Fruit fly (Drosophila melanogaster) whole organism, embryonic: ENCODE measurements around the gene Tao.
A peak's percentile ranks its signal among the peaks of the same experiment; 100 is the strongest.

Source experiments
- Ada2b ChIP-seq: fragments of 200-800 bp; sonication (Bioruptor generic); IDR thresholded peaks from 2 replicates; pipeline ENCODE4 v1.3.6; 2022; ENCODE audit warnings: missing biosample characterization, missing genetic modification characterization
- Aef1 ChIP-seq: fragments of 200-800 bp; sonication (Bioruptor generic); IDR thresholded peaks from 3 replicates; pipeline ENCODE4 v1.3.6; 2022; ENCODE audit warnings: missing biosample characterization, missing genetic modification characterization
- BEAF-32 ChIP-seq: fragments of 200-800 bp; sonication (Bioruptor generic); optimal IDR thresholded peaks from 3 replicates; lab custom pipeline; 2017; ENCODE audit warnings: missing biosample characterization, missing genetic modification characterization, mild to moderate bottlenecking, moderate library complexity, missing genetic modification reagents
- Blimp-1 ChIP-seq: fragments of 200-800 bp; sonication (Bioruptor generic); optimal IDR thresholded peaks from 3 replicates; lab custom pipeline; 2018; ENCODE audit warnings: missing biosample characterization, missing genetic modification characterization, mild to moderate bottlenecking, moderate library complexity, missing genetic modification reagents
- Bteb2 ChIP-seq: fragments of 200-800 bp; sonication (Bioruptor generic); optimal IDR thresholded peaks from 2 replicates; lab custom pipeline; 2016; ENCODE audit warnings: missing biosample characterization, missing genetic modification characterization
- C15 ChIP-seq: fragments of 200-800 bp; sonication (Bioruptor generic); IDR thresholded peaks from 3 replicates; pipeline ENCODE4 v1.3.6; 2022; ENCODE audit warnings: missing biosample characterization, missing genetic modification characterization
- CG10267 ChIP-seq: fragments of 200-800 bp; sonication (Bioruptor generic); optimal IDR thresholded peaks from 2 replicates; lab custom pipeline; 2018; ENCODE audit warnings: missing biosample characterization, mild to moderate bottlenecking, missing genetic modification characterization, moderate library complexity
- CG10274 ChIP-seq: fragments of 200-800 bp; sonication (Bioruptor generic); optimal IDR thresholded peaks from 3 replicates; lab custom pipeline; 2017; ENCODE audit warnings: missing biosample characterization, mild to moderate bottlenecking, missing genetic modification characterization
- CG11085 ChIP-seq: fragments of 200-800 bp; sonication (Bioruptor generic); IDR thresholded peaks from 2 replicates; pipeline ENCODE4 v1.3.6; 2022; ENCODE audit warnings: missing biosample characterization, missing genetic modification characterization
- CG11093 ChIP-seq: fragments of 200-800 bp; sonication (Bioruptor generic); IDR thresholded peaks from 3 replicates; pipeline ENCODE4 v1.3.6; 2022; ENCODE audit warnings: missing biosample characterization, missing genetic modification characterization
- CG11560 ChIP-seq: fragments of 200-800 bp; sonication (Bioruptor generic); IDR thresholded peaks from 3 replicates; pipeline ENCODE4 v1.3.6; 2022; ENCODE audit warnings: missing biosample characterization, missing genetic modification characterization
- CG12104 ChIP-seq: fragments of 200-800 bp; sonication (Bioruptor generic); optimal IDR thresholded peaks from 3 replicates; lab custom pipeline; 2016; ENCODE audit warnings: missing biosample characterization, missing genetic modification characterization
- CG15269 ChIP-seq: fragments of 200-800 bp; sonication (Bioruptor generic); optimal IDR thresholded peaks from 2 replicates; lab custom pipeline; 2018; ENCODE audit warnings: missing biosample characterization, mild to moderate bottlenecking, missing genetic modification characterization, moderate library complexity
- CG17385 ChIP-seq: fragments of 200-800 bp; sonication (Bioruptor generic); optimal IDR thresholded peaks from 3 replicates; lab custom pipeline; 2018; ENCODE audit warnings: missing biosample characterization, mild to moderate bottlenecking, missing genetic modification characterization
- CG17568 ChIP-seq: fragments of 200-800 bp; sonication (Bioruptor generic); optimal IDR thresholded peaks from 2 replicates; lab custom pipeline; 2018; ENCODE audit warnings: missing biosample characterization, mild to moderate bottlenecking, missing genetic modification characterization, moderate library complexity
- CG18619 ChIP-seq: fragments of 200-800 bp; sonication (Bioruptor generic); optimal IDR thresholded peaks from 3 replicates; lab custom pipeline; 2017; ENCODE audit warnings: missing biosample characterization, mild to moderate bottlenecking, missing genetic modification characterization
- CG30403 ChIP-seq: fragments of 200-800 bp; sonication (Bioruptor generic); optimal IDR thresholded peaks from 3 replicates; lab custom pipeline; 2016; ENCODE audit warnings: missing biosample characterization, missing genetic modification characterization
- CG31441 ChIP-seq: fragments of 200-800 bp; sonication (Bioruptor generic); IDR thresholded peaks from 2 replicates; pipeline ENCODE4 v1.3.6; 2022; ENCODE audit warnings: missing biosample characterization, missing genetic modification characterization
- CG33557 ChIP-seq: fragments of 200-800 bp; sonication (Bioruptor generic); optimal IDR thresholded peaks from 2 replicates; lab custom pipeline; 2019; ENCODE audit warnings: missing biosample characterization, mild to moderate bottlenecking, missing genetic modification characterization, moderate library complexity
- CG34422 ChIP-seq: fragments of 200-800 bp; sonication (Bioruptor generic); IDR thresholded peaks from 3 replicates; pipeline ENCODE4 v1.3.6; 2022; ENCODE audit warnings: missing biosample characterization, missing genetic modification characterization
- CG3995 ChIP-seq: fragments of 200-800 bp; sonication (Bioruptor generic); optimal IDR thresholded peaks from 3 replicates; lab custom pipeline; 2016; ENCODE audit warnings: missing biosample characterization, missing genetic modification characterization
- CG43689 ChIP-seq: fragments of 200-800 bp; sonication (Bioruptor generic); IDR thresholded peaks from 2 replicates; pipeline ENCODE4 v1.3.6; 2022; ENCODE audit warnings: missing biosample characterization, missing genetic modification characterization
- CG6654 ChIP-seq: fragments of 200-800 bp; sonication (Bioruptor generic); optimal IDR thresholded peaks from 2 replicates; lab custom pipeline; 2017; ENCODE audit warnings: missing biosample characterization, mild to moderate bottlenecking, missing genetic modification characterization
- CG8359 ChIP-seq: fragments of 200-800 bp; sonication (Bioruptor generic); optimal IDR thresholded peaks from 2 replicates; lab custom pipeline; 2017; ENCODE audit warnings: missing biosample characterization, mild to moderate bottlenecking, missing genetic modification characterization, borderline replicate concordance
- CG8765 ChIP-seq: fragments of 200-800 bp; sonication (Bioruptor generic); IDR thresholded peaks from 2 replicates; pipeline ENCODE4 v1.3.6; 2022; ENCODE audit warnings: missing biosample characterization, missing genetic modification characterization
- CG9215 ChIP-seq: fragments of 200-800 bp; sonication (Bioruptor generic); IDR thresholded peaks from 2 replicates; pipeline ENCODE4 v1.3.6; 2022; ENCODE audit warnings: missing biosample characterization, missing genetic modification characterization
- CG9609 ChIP-seq: fragments of 200-800 bp; sonication (Bioruptor generic); optimal IDR thresholded peaks from 3 replicates; lab custom pipeline; 2016; ENCODE audit warnings: missing biosample characterization, missing genetic modification characterization
- CkIIα-i1 ChIP-seq: fragments of 200-800 bp; sonication (Bioruptor generic); IDR thresholded peaks from 2 replicates; pipeline ENCODE4 v1.3.6; 2022; ENCODE audit warnings: missing biosample characterization, missing genetic modification characterization
- H2.0 ChIP-seq: fragments of 200-800 bp; sonication (Bioruptor generic); IDR thresholded peaks from 2 replicates; pipeline ENCODE4 v1.3.6; 2022; ENCODE audit warnings: missing biosample characterization, missing genetic modification characterization
- Kr ChIP-seq: fragments of 200-800 bp; sonication (Bioruptor generic); optimal IDR thresholded peaks from 2 replicates; lab custom pipeline; 2017; ENCODE audit warnings: missing biosample characterization, mild to moderate bottlenecking, missing genetic modification characterization
- Lhr ChIP-seq: fragments of 200-800 bp; sonication (Bioruptor generic); optimal IDR thresholded peaks from 3 replicates; lab custom pipeline; 2017; ENCODE audit warnings: mild to moderate bottlenecking, missing biosample characterization, missing genetic modification reagents, missing genetic modification characterization
- MTF-1 ChIP-seq: fragments of 200-800 bp; sonication (Bioruptor generic); optimal IDR thresholded peaks from 2 replicates; lab custom pipeline; 2018; ENCODE audit warnings: missing biosample characterization, mild to moderate bottlenecking, missing genetic modification characterization, borderline replicate concordance
- Mes4 ChIP-seq: fragments of 200-800 bp; sonication (Bioruptor generic); optimal IDR thresholded peaks from 2 replicates; lab custom pipeline; 2016; ENCODE audit warnings: missing biosample characterization, missing genetic modification characterization
- Nf-YC ChIP-seq: fragments of 200-800 bp; optimal IDR thresholded peaks from 3 replicates; lab custom pipeline; 2019; ENCODE audit warnings: missing biosample characterization, mild to moderate bottlenecking, missing genetic modification characterization, moderate library complexity
- Opbp ChIP-seq: fragments of 200-800 bp; sonication (Bioruptor generic); IDR thresholded peaks from 3 replicates; pipeline ENCODE4 v1.3.6; 2022; ENCODE audit warnings: missing biosample characterization, missing genetic modification characterization; ENCODE audit not compliant: partially characterized antibody
- Sox102F ChIP-seq: fragments of 200-800 bp; sonication (Bioruptor generic); optimal IDR thresholded peaks from 2 replicates; lab custom pipeline; 2018; ENCODE audit warnings: missing biosample characterization, mild to moderate bottlenecking, missing genetic modification characterization, moderate library complexity
- Tbp ChIP-seq: fragments of >200 bp; optimal IDR thresholded peaks from 2 replicates; lab custom pipeline; 2018; ENCODE audit warnings: missing biosample characterization, missing genetic modification characterization
- btn ChIP-seq: fragments of 200-800 bp; sonication (Bioruptor generic); optimal IDR thresholded peaks from 2 replicates; lab custom pipeline; 2016; ENCODE audit warnings: missing biosample characterization, missing genetic modification characterization
- cad ChIP-seq: fragments of >200 bp; optimal IDR thresholded peaks from 2 replicates; lab custom pipeline; 2017; ENCODE audit warnings: missing biosample characterization, missing genetic modification characterization
- ftz-f1 ChIP-seq: fragments of 200-800 bp; sonication (Bioruptor generic); optimal IDR thresholded peaks from 2 replicates; lab custom pipeline; 2016; ENCODE audit warnings: missing biosample characterization, missing genetic modification characterization
- gcm2 ChIP-seq: fragments of 200-800 bp; sonication (Bioruptor generic); optimal IDR thresholded peaks from 2 replicates; lab custom pipeline; 2016; ENCODE audit warnings: missing biosample characterization, missing genetic modification characterization
- gfzf ChIP-seq: fragments of 200-800 bp; sonication (Bioruptor generic); optimal IDR thresholded peaks from 2 replicates; lab custom pipeline; 2016; ENCODE audit warnings: missing biosample characterization, mild to moderate bottlenecking, missing genetic modification characterization, moderate library complexity
- grn ChIP-seq: fragments of 200-800 bp; sonication (Bioruptor generic); optimal IDR thresholded peaks from 3 replicates; lab custom pipeline; 2017; ENCODE audit warnings: missing biosample characterization, missing genetic modification characterization
- hbn ChIP-seq: fragments of 200-800 bp; sonication (Bioruptor generic); IDR thresholded peaks from 2 replicates; pipeline ENCODE4 v1.3.6; 2022; ENCODE audit warnings: missing biosample characterization, missing genetic modification characterization; ENCODE audit not compliant: partially characterized antibody
- ranshi ChIP-seq: fragments of 200-800 bp; sonication (Bioruptor generic); IDR thresholded peaks from 2 replicates; pipeline ENCODE4 v1.3.6; 2022; ENCODE audit warnings: missing biosample characterization, missing genetic modification characterization
- sob ChIP-seq: fragments of 200-800 bp; sonication (Bioruptor generic); IDR thresholded peaks from 2 replicates; pipeline ENCODE4 v1.3.6; 2022; ENCODE audit warnings: missing biosample characterization, missing genetic modification characterization
- ttk ChIP-seq: fragments of 200-800 bp; sonication (Bioruptor generic); IDR thresholded peaks from 2 replicates; pipeline ENCODE4 v2.1.2; 2022; ENCODE audit warnings: missing biosample characterization, missing genetic modification characterization
- yki ChIP-seq: fragments of >200 bp; optimal IDR thresholded peaks from 3 replicates; lab custom pipeline; 2018
- zen2 ChIP-seq: fragments of 200-800 bp; sonication (Bioruptor generic); IDR thresholded peaks from 3 replicates; pipeline ENCODE4 v1.3.6; 2022; ENCODE audit warnings: missing biosample characterization, missing genetic modification characterization; ENCODE audit not compliant: partially characterized antibody
- zfh1 ChIP-seq: fragments of 200-800 bp; sonication (Bioruptor generic); IDR thresholded peaks from 3 replicates; pipeline ENCODE4 v1.3.6; 2022; ENCODE audit warnings: missing biosample characterization, missing genetic modification characterization

Gene Tao

DNA sequence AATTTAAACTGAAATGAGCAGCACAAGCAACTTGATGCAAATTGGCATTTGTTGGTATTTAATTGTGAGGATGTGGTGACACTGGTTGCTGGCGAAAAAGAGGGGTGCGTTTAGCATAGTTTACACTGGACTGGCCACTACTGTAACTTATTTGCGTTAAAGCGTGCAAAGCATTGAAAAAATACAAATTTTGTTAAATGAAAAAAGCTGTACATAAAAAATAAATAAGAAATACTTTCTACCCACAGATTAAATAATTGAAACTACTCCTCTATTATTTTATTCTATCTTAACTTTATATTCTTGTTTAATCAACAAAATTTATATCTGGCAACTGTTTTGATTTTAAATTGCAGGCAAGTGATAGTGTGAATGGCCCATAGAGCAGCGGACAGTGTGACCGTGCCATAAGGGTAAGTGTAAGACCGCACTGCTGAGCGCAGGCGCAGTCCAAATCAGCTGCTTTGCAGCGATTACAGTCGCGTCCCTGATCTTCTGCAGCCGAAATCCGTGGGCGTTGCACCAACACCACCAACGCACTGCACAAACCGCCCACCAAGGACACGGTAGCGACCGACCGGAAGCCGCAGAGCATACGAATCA is 13.8 kb downstream of the Tao start, which contains the start of the genes Grip84 and car (continued):
- 0 out of 3 replicates have a peak, but pooled peaks have one; percentile 31 for TF ChIP-seq C15 (GFP tag; lab: Robert Waterston, UW)
- TF ChIP-seq CG18619 (GFP tag; lab: Kevin White, UChicago): peak; percentile 65
- no peak for TF ChIP-seq Blimp-1 (GFP tag; lab: Kevin White, UChicago)
- no peak for TF ChIP-seq CkIIα-i1 (GFP tag; lab: Robert Waterston, UW)
- TF ChIP-seq hbn (GFP tag; lab: Robert Waterston, UW): no peak
- no peak; the same call in 2 of the 3 replicates for TF ChIP-seq zfh1
- TF ChIP-seq CG11560 (tag; lab: Robert Waterston, UW): 0 out of 3 replicates have a peak, but pooled peaks have one; percentile 51
- peak; percentile 29 for TF ChIP-seq CG12104 (GFP tag; lab: Kevin White, UChicago)
- no peak for TF ChIP-seq zen2
- peak; percentile 41; the same call in 1 of the 2 replicates for TF ChIP-seq ttk (GFP tag; lab: Robert Waterston, UW)
- no peak for TF ChIP-seq Bteb2
- TF ChIP-seq Sox102F (GFP tag; lab: Kevin White, UChicago): no peak
- no peak for TF ChIP-seq MTF-1 (GFP tag; lab: Kevin White, UChicago)
- TF ChIP-seq CG17385: peak; percentile 51
- no peak for TF ChIP-seq CG10274
- peak; percentile 43; the same call in 1 of the 3 replicates for TF ChIP-seq CG34422 (GFP tag; lab: Robert Waterston, UW)
- peak; percentile 59 for TF ChIP-seq Lhr (GFP tag; lab: Kevin White, UChicago)
- peak; percentile 66 for TF ChIP-seq sob (GFP tag; lab: Robert Waterston, UW)
- TF ChIP-seq Nf-YC (tag; lab: Kevin White, UChicago): peak; percentile 59
- peak; percentile 63; the same call in 2 of the 3 replicates for TF ChIP-seq CG11093 (GFP tag; lab: Robert Waterston, UW)
- peak; percentile 47; the same call in 1 of the 2 replicates for TF ChIP-seq Ada2b
- TF ChIP-seq CG9215 (GFP tag; lab: Robert Waterston, UW): peak; percentile 77; the same call in 1 of the 2 replicates
- TF ChIP-seq CG6654 (GFP tag; lab: Kevin White, UChicago): no peak
- TF ChIP-seq CG9609 (GFP tag; lab: Kevin White, UChicago): peak; percentile 46
- TF ChIP-seq H2.0: peak; percentile 23; the same call in 1 of the 2 replicates
- TF ChIP-seq Kr (GFP tag; lab: Kevin White, UChicago): no peak
- TF ChIP-seq CG31441: no peak; the same call in 1 of the 2 replicates
- TF ChIP-seq CG30403 (GFP tag; lab: Kevin White, UChicago): peak; percentile 83
- TF ChIP-seq Aef1 (GFP tag; lab: Robert Waterston, UW): peak; percentile 57
- TF ChIP-seq CG15269 (tag; lab: Kevin White, UChicago): no peak
- TF ChIP-seq grn (GFP tag; lab: Kevin White, UChicago): no peak
- TF ChIP-seq gfzf (GFP tag; lab: Kevin White, UChicago): peak; percentile 60
- no peak for TF ChIP-seq CG17568 (GFP tag; lab: Kevin White, UChicago)
- TF ChIP-seq BEAF-32: peak; percentile 44
- peak; percentile 45 for TF ChIP-seq CG3995 (GFP tag; lab: Kevin White, UChicago)
- TF ChIP-seq cad: no peak
- 0 out of 2 replicates have a peak, but pooled peaks have one; percentile 48 for TF ChIP-seq CG8765 (GFP tag; lab: Robert Waterston, UW)
- no peak for TF ChIP-seq Tbp (GFP tag; lab: Kevin White, UChicago)
- peak; percentile 38; the same call in 1 of the 2 replicates for TF ChIP-seq CG43689 (GFP tag; lab: Robert Waterston, UW)
- no peak for TF ChIP-seq CG8359
- TF ChIP-seq Mes4 (GFP tag; lab: Kevin White, UChicago): no peak
- TF ChIP-seq CG11085 (GFP tag; lab: Robert Waterston, UW): peak; percentile 49
- peak; percentile 64 for TF ChIP-seq CG10267
- no peak for TF ChIP-seq gcm2 (GFP tag; lab: Kevin White, UChicago)
- TF ChIP-seq ranshi (GFP tag; lab: Robert Waterston, UW): peak; percentile 46; the same call in 1 of the 2 replicates
- TF ChIP-seq CG33557 (GFP tag; lab: Kevin White, UChicago): peak; percentile 43
- TF ChIP-seq btn: no peak
- no peak for TF ChIP-seq ftz-f1 (GFP tag; lab: Kevin White, UChicago)
- no peak for TF ChIP-seq yki (lab: Kevin White, UChicago)
- TF ChIP-seq Opbp (GFP tag; lab: Robert Waterston, UW): 0 out of 3 replicates have a peak, but pooled peaks have one; percentile 11
